Worm (Caenorhabditis elegans): ENCODE measurements around the gene ins-2.

ins-2 gene

DNA sequence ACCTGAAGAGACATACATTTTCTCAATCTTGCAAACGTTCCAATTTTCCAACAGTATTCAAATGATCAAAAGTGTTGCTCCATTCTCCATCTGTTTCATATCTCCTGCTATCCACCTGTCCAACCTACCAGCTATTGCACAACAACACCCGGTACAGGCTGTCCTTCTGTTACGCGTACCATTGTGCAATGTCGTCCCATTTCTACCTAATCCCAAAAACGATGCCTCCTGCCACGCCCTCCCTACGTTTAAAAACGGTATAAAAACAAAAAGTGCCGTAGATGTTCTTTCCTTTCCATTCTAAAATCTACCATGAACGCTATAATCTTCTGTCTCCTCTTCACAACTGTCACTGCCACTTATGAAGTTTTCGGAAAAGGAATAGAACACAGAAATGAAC is at the start of gene ins-2:
Gene ins-2, plus strand, starts transcription at position 301 of the 400 bp plus-strand sequence.
- TF ChIP-seq sdz-38 (tag; optimal IDR thresholded peaks at IDR 0.05) (no peak), unc-62 (GFP tag; optimal IDR thresholded peaks at IDR 0.05) (no peak)

ce11 chrII:5940815-5941214 is 47.5 kb upstream of the ins-2 start, which contains the start of gene F28B12.6:
TSS of gene F28B12.6 (plus strand) at chrII:5940863.
- no peak for TF ChIP-seq let-607 (tag; optimal IDR thresholded peaks at IDR 0.05)
- TF ChIP-seq lsy-27 (tag; optimal IDR thresholded peaks at IDR 0.05; ENCODE audit: borderline replicate concordance, insufficient read depth), result no peak
- no peak for TF ChIP-seq ztf-18 (tag; optimal IDR thresholded peaks at IDR 0.05)
- TF ChIP-seq cebp-1 (GFP tag; IDR thresholded peaks at IDR 0.05), result no peak
- TF ChIP-seq cebp-1 (tag; optimal IDR thresholded peaks at IDR 0.05), result peak; percentile 24
- no peak for TF ChIP-seq attf-3 (GFP tag; conservative IDR thresholded peaks at IDR 0.05)
- peak; percentile 61; the same call in 1 of the 2 replicates for TF ChIP-seq B0336.3 (GFP tag; IDR thresholded peaks at IDR 0.05)
- peak; percentile 52; the same call in 1 of the 2 replicates for TF ChIP-seq nfyb-1 (GFP tag; IDR thresholded peaks at IDR 0.05)
- no peak for TF ChIP-seq ztf-26 (tag; optimal IDR thresholded peaks at IDR 0.05)
- TF ChIP-seq T26A5.8 (tag; optimal IDR thresholded peaks at IDR 0.05), result no peak

- TF ChIP-seq cebp-1 (GFP tag; IDR thresholded peaks at IDR 0.05), result no peak
- peak; percentile 26 for TF ChIP-seq cebp-1 (tag; optimal IDR thresholded peaks at IDR 0.05)
- no peak for TF ChIP-seq aptf-3 (GFP tag; IDR thresholded peaks at IDR 0.05)
These were observed 45.7 kb upstream of the ins-2 start, which contains the start of gene F28B12.1 for ce11 chrII:5942593-5942992. TSS of gene F28B12.1 (plus strand) at chrII:5942927.

ce11 chrII:5944268-5944667 is 44.1 kb upstream of the ins-2 start, which contains the start of gene B0034.2:
TSS of gene B0034.2 (minus strand) at chrII:5944368.
- TF ChIP-seq sptf-2 (GFP tag; optimal IDR thresholded peaks at IDR 0.05) (no peak), ceh-79 (tag; optimal IDR thresholded peaks at IDR 0.05) (no peak), fkh-3 (tag; optimal IDR thresholded peaks at IDR 0.05) (no peak)

- TF ChIP-seq lir-1 (GFP tag; conservative IDR thresholded peaks at IDR 0.05) (no peak), madf-6 (GFP tag; IDR thresholded peaks at IDR 0.05) (no peak), nhr-80 (tag; optimal IDR thresholded peaks at IDR 0.05) (no peak)
These were observed 42.5 kb upstream of the ins-2 start for ce11 chrII:5945818-5946217.

DNA sequence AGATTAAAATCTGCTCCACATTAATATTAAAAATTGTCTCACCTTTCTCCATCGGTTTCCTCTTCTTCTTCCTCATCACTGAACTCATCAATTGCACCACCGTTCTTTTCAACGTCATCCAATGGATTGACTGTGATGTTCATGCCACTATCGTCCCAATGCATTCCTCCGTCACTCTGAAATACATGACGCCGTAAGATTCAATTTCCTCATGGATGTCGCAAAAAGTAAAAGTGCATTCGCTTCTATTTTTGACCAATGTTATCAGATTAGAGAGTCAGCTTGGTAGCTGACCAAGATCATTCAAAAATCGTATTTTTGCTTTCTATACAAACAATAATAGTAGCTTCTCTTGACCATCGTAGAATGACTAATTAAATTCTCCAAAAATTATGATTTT is 41.9 kb upstream of the ins-2 start:
- no peak for TF ChIP-seq nhr-80 (tag; optimal IDR thresholded peaks at IDR 0.05)
- TF ChIP-seq lag-1 (GFP tag; IDR thresholded peaks at IDR 0.05), result no peak
- TF ChIP-seq ztf-3 (GFP tag; optimal IDR thresholded peaks at IDR 0.05), result no peak
- TF ChIP-seq ceh-100 (GFP tag; IDR thresholded peaks at IDR 0.05), result no peak
- TF ChIP-seq akir-1 (GFP tag; optimal IDR thresholded peaks at IDR 0.05), result no peak
- TF ChIP-seq bed-1 (GFP tag; IDR thresholded peaks at IDR 0.05), result no peak
- TF ChIP-seq F49E8.2 (tag; optimal IDR thresholded peaks at IDR 0.05; ENCODE audit: insufficient read depth), result no peak
- TF ChIP-seq hrde-1 (tag; optimal IDR thresholded peaks at IDR 0.05; ENCODE audit: borderline replicate concordance), result no peak
- TF ChIP-seq hlh-12 (tag; optimal IDR thresholded peaks at IDR 0.05), result no peak

DNA sequence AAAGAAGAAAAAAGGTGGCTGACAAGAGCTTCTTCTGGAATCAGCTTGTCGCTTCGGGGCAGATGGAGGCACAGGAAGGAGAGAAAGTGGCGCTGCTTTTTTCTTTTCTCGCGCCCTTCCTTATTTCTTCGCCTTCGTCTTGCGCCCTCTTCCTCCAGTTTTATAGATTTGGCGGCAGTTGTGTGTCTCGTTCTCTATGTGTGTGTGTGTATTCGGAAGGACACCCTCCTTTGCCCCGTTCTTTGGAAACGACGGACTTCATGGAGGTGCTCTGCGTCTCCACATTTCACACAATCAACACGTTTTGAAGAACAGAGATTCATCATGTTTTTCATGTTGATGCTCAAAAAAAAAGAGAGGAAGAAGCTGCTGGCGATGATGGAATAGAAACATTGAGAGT is 39.6 kb upstream of the ins-2 start:
- TF ChIP-seq snpc-4 (GFP tag; optimal IDR thresholded peaks at IDR 0.05) (no peak), snpc-4 (tag; optimal IDR thresholded peaks at IDR 0.05) (peak in 1 of 4 experiments; percentile 5), cebp-1 (GFP tag; IDR thresholded peaks at IDR 0.05) (no peak), cebp-1 (tag; optimal IDR thresholded peaks at IDR 0.05) (peak; percentile 27), mxl-1 (tag; optimal IDR thresholded peaks at IDR 0.05) (no peak), dox-1 (GFP tag; IDR thresholded peaks at IDR 0.05) (0 out of 2 replicates have a peak, but pooled peaks have one; percentile 26), zfh-2 (GFP tag; conservative IDR thresholded peaks at IDR 0.05) (peak; percentile 86), hmg-1.2 (GFP tag; IDR thresholded peaks at IDR 0.05) (peak; percentile 25; the same call in 1 of the 2 replicates), F57C9.4 (tag; optimal IDR thresholded peaks at IDR 0.05) (no peak)

Data from whole organism, young adult.